Fruit fly (Drosophila melanogaster) whole organism, embryonic: Measurements from ENCODE around the gene Cda5.

Experiments used
- Aef1 ChIP-seq: fragments of 200-800 bp; sonication (Bioruptor generic); IDR thresholded peaks from 3 replicates; pipeline ENCODE4 v1.3.6; 2022; ENCODE audit warnings: missing biosample characterization, missing genetic modification characterization
- CG10267 ChIP-seq: fragments of 200-800 bp; sonication (Bioruptor generic); optimal IDR thresholded peaks from 2 replicates; lab custom pipeline; 2018; ENCODE audit warnings: missing biosample characterization, mild to moderate bottlenecking, missing genetic modification characterization, moderate library complexity
- CG11085 ChIP-seq: fragments of 200-800 bp; sonication (Bioruptor generic); IDR thresholded peaks from 2 replicates; pipeline ENCODE4 v1.3.6; 2022; ENCODE audit warnings: missing biosample characterization, missing genetic modification characterization
- CG11504 ChIP-seq: fragments of 200-800 bp; sonication (Bioruptor generic); optimal IDR thresholded peaks from 3 replicates; lab custom pipeline; 2019; ENCODE audit warnings: missing biosample characterization, mild to moderate bottlenecking, missing genetic modification characterization, moderate library complexity
- CG13296 ChIP-seq: fragments of 200-800 bp; sonication (Bioruptor generic); optimal IDR thresholded peaks from 3 replicates; lab custom pipeline; 2018; ENCODE audit warnings: missing biosample characterization, mild to moderate bottlenecking, missing genetic modification characterization
- CG13424 ChIP-seq: fragments of 200-800 bp; sonication (Bioruptor generic); optimal IDR thresholded peaks from 2 replicates; lab custom pipeline; 2019; ENCODE audit warnings: missing biosample characterization, mild to moderate bottlenecking, missing genetic modification characterization, moderate library complexity
- CG13775 ChIP-seq: fragments of 200-800 bp; sonication (Bioruptor generic); optimal IDR thresholded peaks from 3 replicates; lab custom pipeline; 2017; ENCODE audit warnings: missing biosample characterization, mild to moderate bottlenecking, missing genetic modification characterization
- CG14710 ChIP-seq: fragments of 200-800 bp; sonication (Bioruptor generic); optimal IDR thresholded peaks from 3 replicates; lab custom pipeline; 2019; ENCODE audit warnings: missing biosample characterization, mild to moderate bottlenecking, missing genetic modification characterization, moderate library complexity
- CG14965 ChIP-seq: fragments of 200-800 bp; sonication (Bioruptor generic); optimal IDR thresholded peaks from 2 replicates; lab custom pipeline; 2016; ENCODE audit warnings: missing biosample characterization, missing genetic modification characterization, borderline replicate concordance
- CG15269 ChIP-seq: fragments of 200-800 bp; sonication (Bioruptor generic); optimal IDR thresholded peaks from 2 replicates; lab custom pipeline; 2018; ENCODE audit warnings: missing biosample characterization, mild to moderate bottlenecking, missing genetic modification characterization, moderate library complexity
- CG16779 ChIP-seq: fragments of 200-800 bp; sonication (Bioruptor generic); IDR thresholded peaks from 2 replicates; pipeline ENCODE4 v1.3.6; 2022; ENCODE audit warnings: missing biosample characterization, missing genetic modification characterization
- CG16815 ChIP-seq: fragments of 200-800 bp; sonication (Bioruptor generic); optimal IDR thresholded peaks from 3 replicates; lab custom pipeline; 2017; ENCODE audit warnings: missing biosample characterization, mild to moderate bottlenecking, missing genetic modification characterization
- CG17361 ChIP-seq: fragments of 200-800 bp; sonication (Bioruptor generic); IDR thresholded peaks from 3 replicates; pipeline ENCODE4 v1.3.6; 2022; ENCODE audit warnings: missing biosample characterization, missing genetic modification characterization
- CG17385 ChIP-seq: fragments of 200-800 bp; sonication (Bioruptor generic); optimal IDR thresholded peaks from 3 replicates; lab custom pipeline; 2018; ENCODE audit warnings: missing biosample characterization, mild to moderate bottlenecking, missing genetic modification characterization
- CG18476 ChIP-seq: fragments of 200-800 bp; sonication (Bioruptor generic); optimal IDR thresholded peaks from 2 replicates; lab custom pipeline; 2016; ENCODE audit warnings: missing biosample characterization, mild to moderate bottlenecking, missing genetic modification characterization
- CG2678 ChIP-seq: fragments of 200-800 bp; sonication (Bioruptor generic); optimal IDR thresholded peaks from 3 replicates; lab custom pipeline; 2019; ENCODE audit warnings: missing biosample characterization, mild to moderate bottlenecking, missing genetic modification characterization, moderate library complexity
- CG3163 ChIP-seq: fragments of 200-800 bp; sonication (Bioruptor generic); optimal IDR thresholded peaks from 3 replicates; lab custom pipeline; 2016; ENCODE audit warnings: missing biosample characterization, missing genetic modification characterization
- CG34376 ChIP-seq: fragments of 200-800 bp; sonication (Bioruptor generic); optimal IDR thresholded peaks from 2 replicates; lab custom pipeline; 2018; ENCODE audit warnings: missing biosample characterization, mild to moderate bottlenecking, missing genetic modification characterization
- CG4424 ChIP-seq: fragments of 200-800 bp; sonication (Bioruptor generic); optimal IDR thresholded peaks from 3 replicates; lab custom pipeline; 2016; ENCODE audit warnings: missing biosample characterization, missing genetic modification characterization
- CG5245 ChIP-seq: fragments of 200-800 bp; sonication (Bioruptor generic); optimal IDR thresholded peaks from 3 replicates; lab custom pipeline; 2016; ENCODE audit warnings: missing biosample characterization, missing genetic modification characterization
- CG7839 ChIP-seq: fragments of 200-800 bp; sonication (Bioruptor generic); optimal IDR thresholded peaks from 3 replicates; lab custom pipeline; 2018; ENCODE audit warnings: missing biosample characterization, mild to moderate bottlenecking, missing genetic modification characterization, moderate library complexity
- CG8944 ChIP-seq: fragments of 200-800 bp; sonication (Bioruptor generic); optimal IDR thresholded peaks from 3 replicates; lab custom pipeline; 2016; ENCODE audit warnings: missing biosample characterization, missing genetic modification characterization
- CG9609 ChIP-seq: fragments of 200-800 bp; sonication (Bioruptor generic); optimal IDR thresholded peaks from 3 replicates; lab custom pipeline; 2016; ENCODE audit warnings: missing biosample characterization, missing genetic modification characterization
- Deaf1 ChIP-seq: fragments of 200-800 bp; optimal IDR thresholded peaks from 3 replicates; lab custom pipeline; 2019; ENCODE audit warnings: missing biosample characterization, mild to moderate bottlenecking, missing genetic modification characterization, moderate library complexity
- Drgx ChIP-seq: fragments of 200-800 bp; sonication (Bioruptor generic); IDR thresholded peaks from 2 replicates; pipeline ENCODE4 v1.3.6; 2022; ENCODE audit warnings: missing biosample characterization, missing genetic modification characterization
- Fer1 ChIP-seq: fragments of 200-800 bp; sonication (Bioruptor generic); optimal IDR thresholded peaks from 2 replicates; lab custom pipeline; 2017; ENCODE audit warnings: missing biosample characterization, mild to moderate bottlenecking, missing genetic modification characterization
- HHEX ChIP-seq: fragments of 200-800 bp; sonication (Bioruptor generic); optimal IDR thresholded peaks from 3 replicates; lab custom pipeline; 2017; ENCODE audit warnings: missing biosample characterization, mild to moderate bottlenecking, missing genetic modification characterization, missing genetic modification reagents
- Jarid2 ChIP-seq: fragments of 200-800 bp; sonication (Bioruptor generic); optimal IDR thresholded peaks from 3 replicates; lab custom pipeline; 2017; ENCODE audit warnings: mild to moderate bottlenecking, missing biosample characterization, missing genetic modification reagents, missing genetic modification characterization
- Lim3 ChIP-seq: fragments of 200-800 bp; sonication (Bioruptor generic); IDR thresholded peaks from 2 replicates; pipeline ENCODE4 v1.3.6; 2022; ENCODE audit warnings: missing biosample characterization, missing genetic modification characterization
- Meics ChIP-seq: fragments of 200-800 bp; sonication (Bioruptor generic); optimal IDR thresholded peaks from 2 replicates; lab custom pipeline; 2017; ENCODE audit warnings: missing biosample characterization, mild to moderate bottlenecking, missing genetic modification characterization
- Side ChIP-seq: fragments of 200-800 bp; sonication (Bioruptor generic); optimal IDR thresholded peaks from 2 replicates; lab custom pipeline; 2016; ENCODE audit warnings: missing biosample characterization, missing genetic modification characterization
- ac ChIP-seq: fragments of 200-800 bp; sonication (Bioruptor generic); optimal IDR thresholded peaks from 3 replicates; lab custom pipeline; 2017; ENCODE audit warnings: missing biosample characterization, mild to moderate bottlenecking, missing genetic modification characterization
- ap ChIP-seq: fragments of 200-800 bp; sonication (Bioruptor generic); IDR thresholded peaks from 2 replicates; pipeline ENCODE4 v1.3.6; 2022; ENCODE audit warnings: missing biosample characterization, missing genetic modification characterization
- chinmo ChIP-seq: fragments of 200-800 bp; sonication (Bioruptor generic); IDR thresholded peaks from 4 replicates; pipeline ENCODE4 v1.3.6; 2022; ENCODE audit warnings: missing biosample characterization, missing genetic modification characterization; ENCODE audit not compliant: partially characterized antibody
- exex ChIP-seq: fragments of 200-800 bp; sonication (Bioruptor generic); optimal IDR thresholded peaks from 4 replicates; lab custom pipeline; 2018; ENCODE audit warnings: missing biosample characterization, mild to moderate bottlenecking, missing genetic modification characterization, moderate library complexity
- fru ChIP-seq: fragments of >200 bp; optimal IDR thresholded peaks from 2 replicates; lab custom pipeline; 2017
- gem ChIP-seq: fragments of 200-800 bp; sonication (Bioruptor generic); optimal IDR thresholded peaks from 2 replicates; lab custom pipeline; 2019; ENCODE audit warnings: missing biosample characterization, mild to moderate bottlenecking, missing genetic modification characterization, moderate library complexity
- grau ChIP-seq: fragments of 200-800 bp; optimal IDR thresholded peaks from 3 replicates; lab custom pipeline; 2019; ENCODE audit warnings: missing biosample characterization, mild to moderate bottlenecking, missing genetic modification characterization, moderate library complexity
- gsb-n ChIP-seq: fragments of 200-800 bp; sonication (Bioruptor generic); optimal IDR thresholded peaks from 3 replicates; lab custom pipeline; 2018; ENCODE audit warnings: missing biosample characterization, mild to moderate bottlenecking, missing genetic modification characterization
- her ChIP-seq: fragments of 200-800 bp; sonication (Bioruptor generic); optimal IDR thresholded peaks from 2 replicates; lab custom pipeline; 2016; ENCODE audit warnings: missing biosample characterization, missing genetic modification characterization
- luna ChIP-seq: fragments of 200-800 bp; sonication (Bioruptor generic); optimal IDR thresholded peaks from 2 replicates; lab custom pipeline; 2016; ENCODE audit warnings: missing biosample characterization, missing genetic modification characterization
- otp ChIP-seq: fragments of 200-800 bp; sonication (Bioruptor generic); IDR thresholded peaks from 3 replicates; pipeline ENCODE4, ENCODE4 v1.3.6; 2022; ENCODE audit warnings: missing biosample characterization, missing genetic modification characterization
- pan ChIP-seq, 4 experiments: fragments of >200 bp in 3 of 4; fragments of 200-800 bp in 1 of 4; sonication (Bioruptor generic) in 1 of 4; optimal IDR thresholded peaks in 3 of 4; IDR thresholded peaks in 1 of 4; 2 replicates each; pipeline versions ENCODE4 v1.3.6 to Lab custom; 2017 to 2022; ENCODE audit warnings: missing biosample characterization in 2 of 4, missing genetic modification characterization in 2 of 4, mixed read lengths in 1 of 4
- pho ChIP-seq: fragments of 200-800 bp; sonication (Bioruptor generic); optimal IDR thresholded peaks from 2 replicates; lab custom pipeline; 2016; ENCODE audit warnings: missing biosample characterization, missing genetic modification characterization
- sens-2 ChIP-seq: fragments of 200-800 bp; sonication (Bioruptor generic); IDR thresholded peaks from 2 replicates; pipeline ENCODE4 v1.3.6; 2022; ENCODE audit warnings: missing biosample characterization, missing genetic modification characterization
- tap ChIP-seq: fragments of 200-800 bp; optimal IDR thresholded peaks from 3 replicates; lab custom pipeline; 2019; ENCODE audit warnings: missing biosample characterization, mild to moderate bottlenecking, missing genetic modification characterization, moderate library complexity
- trem ChIP-seq: fragments of 200-800 bp; optimal IDR thresholded peaks from 3 replicates; lab custom pipeline; 2019; ENCODE audit warnings: missing biosample characterization, mild to moderate bottlenecking, missing genetic modification characterization, moderate library complexity
- vnd ChIP-seq: fragments of 200-800 bp; sonication (Bioruptor generic); IDR thresholded peaks from 3 replicates; pipeline ENCODE4 v1.3.6; 2022; ENCODE audit warnings: missing biosample characterization, missing genetic modification characterization; ENCODE audit not compliant: partially characterized antibody

Cda5 gene

DNA sequence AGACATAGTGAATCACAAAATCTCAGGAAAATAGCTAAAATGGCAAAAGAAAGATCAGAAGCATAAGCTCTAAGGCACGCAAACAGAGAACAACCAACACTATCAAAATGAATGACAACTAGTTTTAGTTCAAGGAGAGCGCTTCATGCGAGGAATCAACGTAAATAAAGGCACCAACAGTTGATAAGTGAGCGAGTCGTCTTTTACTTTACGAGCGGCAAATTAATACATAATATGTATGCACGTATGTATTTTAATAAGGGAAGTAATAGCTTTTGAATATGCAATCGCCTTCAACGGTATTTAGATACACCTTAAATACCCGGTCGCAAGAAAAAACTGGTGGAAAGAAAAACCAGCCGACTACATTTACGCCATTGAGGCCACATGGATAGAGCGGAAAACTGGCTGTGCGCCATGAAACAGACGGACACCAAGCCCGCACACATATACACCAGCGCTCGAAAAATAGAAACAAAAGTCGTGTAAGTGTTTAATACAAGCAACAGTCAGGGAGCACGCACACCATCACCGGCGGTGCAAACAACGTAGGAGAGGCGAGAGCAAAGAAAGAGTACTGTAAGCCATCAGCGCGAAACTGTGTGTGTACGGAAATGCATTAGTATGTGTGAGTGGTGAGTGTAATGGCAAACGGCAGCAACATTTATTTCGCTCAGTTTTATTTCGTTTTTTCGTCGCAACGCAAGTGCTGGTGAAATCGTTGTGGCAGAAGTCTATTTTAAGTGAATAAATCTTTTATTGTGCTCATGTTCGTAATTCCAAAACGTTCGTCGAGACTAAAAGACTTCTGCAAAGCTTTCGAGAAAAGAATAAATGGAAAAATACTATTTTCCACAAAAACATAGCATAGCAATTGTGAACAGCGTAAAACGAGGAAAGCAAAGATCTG is 1.4 kb upstream of the Cda5 start, which contains the start of gene dbr (continued):
- TF ChIP-seq CG4424 (GFP tag; lab: Kevin White, UChicago) (no peak), CG16779 (GFP tag; lab: Robert Waterston, UW) (no peak), Side (GFP tag; lab: Kevin White, UChicago) (no peak), CG13296 (GFP tag; lab: Kevin White, UChicago) (peak; percentile 50), CG14965 (GFP tag; lab: Kevin White, UChicago) (no peak), gem (no peak), pho (GFP tag; lab: Kevin White, UChicago) (no peak), CG13775 (GFP tag; lab: Kevin White, UChicago) (no peak), her (GFP tag; lab: Kevin White, UChicago) (no peak), chinmo (GFP tag; lab: Robert Waterston, UW) (peak; percentile 89), CG34376 (GFP tag; lab: Kevin White, UChicago) (peak; percentile 59), CG15269 (tag; lab: Kevin White, UChicago) (peak; percentile 40), Fer1 (GFP tag; lab: Kevin White, UChicago) (peak; percentile 68), CG9609 (GFP tag; lab: Kevin White, UChicago) (no peak), CG16815 (GFP tag; lab: Kevin White, UChicago) (no peak), Meics (GFP tag; lab: Kevin White, UChicago) (peak; percentile 7), grau (tag; lab: Kevin White, UChicago) (peak; percentile 8), Jarid2 (GFP tag; lab: Kevin White, UChicago) (peak; percentile 48), CG13424 (tag; lab: Kevin White, UChicago) (no peak), CG18476 (GFP tag; lab: Kevin White, UChicago) (no peak), CG2678 (tag; lab: Kevin White, UChicago) (peak; percentile 50), trem (tag; lab: Kevin White, UChicago) (no peak), CG11085 (GFP tag; lab: Robert Waterston, UW) (no peak), HHEX (GFP tag; lab: Kevin White, UChicago) (peak; percentile 11), gsb-n (tag; lab: Kevin White, UChicago) (peak; percentile 35), CG3163 (peak; percentile 52), Aef1 (no peak), CG17361 (peak; percentile 28; the same call in 1 of the 3 replicates), Drgx (GFP tag; lab: Robert Waterston, UW) (peak; percentile 85), sens-2 (no peak), fru (lab: Kevin White, UChicago) (no peak), CG10267 (tag; lab: Kevin White, UChicago) (no peak), exex (tag; lab: Kevin White, UChicago) (no peak), pan (optimal IDR thresholded peaks at IDR 0.05; lab: Kevin White, UChicago) (no peak), pan (GFP tag; optimal IDR thresholded peaks at IDR 0.05 in 1 of 2, IDR thresholded peaks at IDR 0.05 in 1 of 2) (no peak), CG17385 (peak; percentile 18), vnd (GFP tag; lab: Robert Waterston, UW) (no peak), ac (GFP tag; lab: Kevin White, UChicago) (no peak), CG11504 (peak; percentile 57), tap (peak; percentile 15), luna (GFP tag; lab: Kevin White, UChicago) (no peak), CG8944 (GFP tag; lab: Kevin White, UChicago) (no peak), Deaf1 (tag; lab: Kevin White, UChicago) (peak; percentile 65), Lim3 (GFP tag; lab: Robert Waterston, UW) (no peak), CG5245 (no peak), ap (GFP tag; lab: Robert Waterston, UW) (no peak), CG14710 (tag; lab: Kevin White, UChicago) (no peak), otp (GFP tag; lab: Robert Waterston, UW) (no peak), CG7839 (tag; lab: Kevin White, UChicago) (no peak)
